Fruit fly (Drosophila melanogaster): ENCODE results near the gene CG11670.

DNA sequence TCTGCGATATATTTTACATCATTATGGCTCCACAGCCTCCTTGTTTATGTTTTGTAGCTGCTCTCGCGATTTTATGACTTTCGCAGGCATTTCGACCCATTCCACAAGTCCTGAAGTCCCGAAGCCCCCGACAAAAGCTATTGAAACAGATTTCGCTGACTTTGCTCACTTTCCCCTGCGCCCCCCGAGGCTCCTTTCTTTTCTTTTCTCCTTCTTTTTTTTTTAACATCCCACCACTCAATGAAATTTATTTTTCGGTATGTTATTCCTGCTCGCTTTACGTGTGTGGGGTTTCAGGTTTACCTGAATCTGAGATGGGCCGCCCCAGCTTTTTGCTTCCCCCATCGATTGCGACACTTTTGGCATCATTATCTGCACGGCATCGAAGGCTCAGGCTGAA is 40.5 kb downstream of the CG11670 start:
- no peak for TF ChIP-seq toe (GFP tag; optimal IDR thresholded peaks at IDR 0.05)
- no peak for TF ChIP-seq ovo (GFP tag; optimal IDR thresholded peaks at IDR 0.05)
- no peak for TF ChIP-seq CG1620 (GFP tag; optimal IDR thresholded peaks at IDR 0.05)
- TF ChIP-seq tj (GFP tag; optimal IDR thresholded peaks at IDR 0.05) = no peak
- TF ChIP-seq cnc (optimal IDR thresholded peaks at IDR 0.05) = no peak
- no peak for TF ChIP-seq kay (GFP tag; ENCODE audit: borderline replicate concordance)
- TF ChIP-seq pad (GFP tag; optimal IDR thresholded peaks at IDR 0.05) = no peak
- TF ChIP-seq cic (GFP tag; optimal IDR thresholded peaks at IDR 0.05) = no peak

Measured in whole organism, adult.